Worm (Caenorhabditis elegans) whole organism, L2 larva: Measurements from ENCODE around the gene Y54G2A.48.

Experiments
- C34F6.9 ChIP-seq: fragments of 150-350 bp; optimal IDR thresholded peaks from 2 replicates; lab custom pipeline; 2014; ENCODE audit warnings: missing biosample characterization, missing genetic modification characterization
- R02D3.7 ChIP-seq: fragments of 150-350 bp; optimal IDR thresholded peaks from 2 replicates; lab custom pipeline; 2014; ENCODE audit warnings: missing biosample characterization, missing genetic modification characterization
- Y55F3AM.14 ChIP-seq: fragments of 200-800 bp; sonication (Bioruptor generic); optimal IDR thresholded peaks from 2 replicates; lab custom pipeline; 2018; ENCODE audit warnings: mild to moderate bottlenecking, missing genetic modification characterization, missing compliant biosample characterization
- ZK546.5 ChIP-seq: sonication (generic microtip); optimal IDR thresholded peaks from 2 replicates; lab custom pipeline; 2017; ENCODE audit warnings: missing biosample characterization, missing genetic modification characterization
- alr-1 ChIP-seq: fragments of 150-350 bp; optimal IDR thresholded peaks from 2 replicates; lab custom pipeline; 2014; ENCODE audit warnings: missing biosample characterization, missing genetic modification characterization
- ama-1 ChIP-seq: fragments of 150-350 bp; optimal IDR thresholded peaks from 2 replicates; lab custom pipeline; 2018; ENCODE audit warnings: inconsistent platforms
- ceh-16 ChIP-seq: fragments of 150-350 bp; optimal IDR thresholded peaks from 2 replicates; lab custom pipeline; 2014; ENCODE audit warnings: missing biosample characterization, missing genetic modification characterization
- ceh-82 ChIP-seq: fragments of 150-350 bp; optimal IDR thresholded peaks from 2 replicates; lab custom pipeline; 2014; ENCODE audit warnings: missing biosample characterization, missing genetic modification characterization
- crh-2 ChIP-seq: sonication (generic microtip); optimal IDR thresholded peaks from 2 replicates; lab custom pipeline; 2017; ENCODE audit warnings: missing biosample characterization, missing genetic modification characterization
- dmd-4 ChIP-seq: sonication (generic microtip); optimal IDR thresholded peaks from 2 replicates; lab custom pipeline; 2017; ENCODE audit warnings: missing biosample characterization, missing genetic modification characterization
- elt-1 ChIP-seq: fragments of 150-350 bp; optimal IDR thresholded peaks from 2 replicates; lab custom pipeline; 2014; ENCODE audit warnings: missing biosample characterization, missing genetic modification characterization
- elt-3 ChIP-seq: sonication (generic microtip); optimal IDR thresholded peaks from 2 replicates; lab custom pipeline; 2017; ENCODE audit warnings: missing biosample characterization, missing genetic modification characterization
- fos-1 ChIP-seq: fragments of 150-350 bp; optimal IDR thresholded peaks from 2 replicates; lab custom pipeline; 2014; ENCODE audit warnings: missing biosample characterization, missing genetic modification characterization
- lin-13 ChIP-seq: fragments of 150-350 bp; optimal IDR thresholded peaks from 2 replicates; lab custom pipeline; 2014; ENCODE audit warnings: missing biosample characterization, missing genetic modification reagents, missing genetic modification characterization
- lin-39 ChIP-seq: fragments of 150-350 bp; optimal IDR thresholded peaks from 2 replicates; lab custom pipeline; 2014; ENCODE audit warnings: missing biosample characterization, missing genetic modification reagents, missing genetic modification characterization
- mab-5 ChIP-seq: fragments of 150-350 bp; optimal IDR thresholded peaks from 2 replicates; lab custom pipeline; 2014; ENCODE audit warnings: missing biosample characterization, missing genetic modification characterization
- mbf-1 ChIP-seq: sonication (generic microtip); optimal IDR thresholded peaks from 2 replicates; lab custom pipeline; 2017; ENCODE audit warnings: missing biosample characterization, missing genetic modification characterization
- nhr-10 ChIP-seq: sonication (generic microtip); optimal IDR thresholded peaks from 2 replicates; lab custom pipeline; 2017; ENCODE audit warnings: missing biosample characterization, missing genetic modification characterization
- nhr-11 ChIP-seq: fragments of 150-350 bp; optimal IDR thresholded peaks from 2 replicates; lab custom pipeline; 2014; ENCODE audit warnings: missing biosample characterization, missing genetic modification characterization
- nhr-12 ChIP-seq: fragments of 150-350 bp; optimal IDR thresholded peaks from 2 replicates; lab custom pipeline; 2014; ENCODE audit warnings: missing biosample characterization, missing genetic modification characterization
- nhr-21 ChIP-seq: fragments of 150-350 bp; optimal IDR thresholded peaks from 2 replicates; lab custom pipeline; 2014; ENCODE audit warnings: missing biosample characterization, missing genetic modification characterization
- nhr-25 ChIP-seq: fragments of 150-350 bp; sonication (generic microtip); optimal IDR thresholded peaks from 3 replicates; lab custom pipeline; 2014; ENCODE audit warnings: missing biosample characterization, missing genetic modification characterization
- nhr-6 ChIP-seq: fragments of 150-350 bp; optimal IDR thresholded peaks from 2 replicates; lab custom pipeline; 2014; ENCODE audit warnings: missing biosample characterization, missing genetic modification characterization
- nhr-77 ChIP-seq: fragments of 150-350 bp; optimal IDR thresholded peaks from 2 replicates; lab custom pipeline; 2014; ENCODE audit warnings: missing biosample characterization, missing genetic modification characterization
- peb-1 ChIP-seq: fragments of 150-350 bp; optimal IDR thresholded peaks from 2 replicates; lab custom pipeline; 2014; ENCODE audit warnings: missing biosample characterization, missing genetic modification characterization
- sem-4 ChIP-seq: fragments of 150-350 bp; optimal IDR thresholded peaks from 2 replicates; lab custom pipeline; 2014; ENCODE audit warnings: missing biosample characterization, missing genetic modification reagents, missing genetic modification characterization
- skn-1 ChIP-seq: sonication (generic microtip); optimal IDR thresholded peaks from 2 replicates; lab custom pipeline; 2017; ENCODE audit warnings: missing biosample characterization, missing genetic modification characterization
- sma-9 ChIP-seq, 2 experiments: fragments of 150-350 bp in 1 of 2; sonication (generic microtip) in 1 of 2; optimal IDR thresholded peaks; 2 replicates each; lab custom pipeline; 2014 to 2016; ENCODE audit warnings: missing genetic modification characterization in 2 of 2, mild to moderate bottlenecking in 1 of 2, missing biosample characterization in 1 of 2, missing compliant biosample characterization in 1 of 2, missing genetic modification reagents in 1 of 2, moderate library complexity in 1 of 2
- unc-55 ChIP-seq: fragments of 150-350 bp; sonication (generic microtip); optimal IDR thresholded peaks from 3 replicates; lab custom pipeline; 2014; ENCODE audit warnings: missing biosample characterization, missing genetic modification reagents, missing genetic modification characterization
- unc-62 ChIP-seq: fragments of 150-350 bp; optimal IDR thresholded peaks from 2 replicates; lab custom pipeline; 2014; ENCODE audit warnings: missing biosample characterization, missing genetic modification reagents, missing genetic modification characterization
- zag-1 ChIP-seq: fragments of 150-350 bp; optimal IDR thresholded peaks from 2 replicates; lab custom pipeline; 2014; ENCODE audit warnings: missing biosample characterization, missing genetic modification characterization
- ztf-1 ChIP-seq: fragments of 200-800 bp; sonication (Bioruptor generic); conservative IDR thresholded peaks from 2 replicates; pipeline ENCODE4 v1.3.6; 2022; ENCODE audit warnings: missing genetic modification characterization, missing compliant biosample characterization
- ztf-11 ChIP-seq: sonication (generic microtip); optimal IDR thresholded peaks from 2 replicates; lab custom pipeline; 2017; ENCODE audit warnings: missing biosample characterization, missing genetic modification characterization
- ztf-4 ChIP-seq: fragments of 150-350 bp; optimal IDR thresholded peaks from 2 replicates; lab custom pipeline; 2014; ENCODE audit warnings: missing biosample characterization, missing genetic modification characterization

Y54G2A.48 gene

DNA sequence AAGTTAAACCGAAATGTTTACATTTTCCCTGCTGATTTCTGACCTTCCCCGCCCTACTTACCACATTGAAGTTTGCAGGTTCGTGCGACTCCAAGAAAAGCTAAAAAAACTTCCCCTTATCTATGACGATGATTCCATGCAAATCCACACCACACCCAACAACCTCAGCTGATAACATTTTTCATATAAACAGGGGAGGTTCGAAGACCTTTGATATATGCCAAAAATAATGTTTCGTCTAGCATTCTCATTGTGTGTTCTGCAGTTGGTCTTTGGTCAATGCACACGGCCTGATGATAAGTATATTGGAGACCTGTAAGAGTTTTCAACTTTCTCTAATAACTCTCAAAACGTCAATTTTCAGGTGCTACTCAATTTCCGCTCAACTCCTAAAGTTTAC lies 21.7 kb upstream of the Y54G2A.48 start:
- TF ChIP-seq peb-1 (tag; lab: Kevin White, UChicago), result no peak
- no peak for TF ChIP-seq elt-1 (tag; lab: Kevin White, UChicago)
- no peak for TF ChIP-seq Y55F3AM.14
- TF ChIP-seq fos-1, result peak; percentile 8
- no peak for TF ChIP-seq nhr-25 (tag; lab: Kevin White, UChicago)
- no peak for TF ChIP-seq ama-1 (lab: Kevin White, UChicago)
- TF ChIP-seq, all 48 proteins: peak for 1

DNA sequence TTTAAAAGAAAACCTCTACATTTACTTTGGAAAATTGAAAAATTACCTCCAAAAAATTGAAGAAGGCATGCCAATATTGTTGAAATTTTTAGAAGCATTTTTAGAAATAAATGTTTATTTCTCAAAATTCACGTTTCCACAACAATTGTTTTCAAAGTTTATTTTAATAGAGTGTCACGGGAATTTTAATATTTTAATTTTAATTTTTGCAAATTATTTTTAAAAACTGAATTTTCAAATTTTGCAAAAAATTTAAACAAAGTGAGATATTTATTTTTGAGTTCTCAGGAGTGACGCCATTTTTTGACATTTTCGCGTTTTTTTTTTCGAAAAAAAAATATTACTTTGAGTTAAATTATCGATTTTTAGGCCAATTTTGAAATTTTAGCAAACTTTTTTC lies 20.7 kb upstream of the Y54G2A.48 start, which contains the start of gene Y54G2A.49:
Gene Y54G2A.49, minus strand, starts transcription at position 101 of the 400 bp plus-strand sequence.
- TF ChIP-seq ztf-1 (GFP tag; lab: Robert Waterston, UW), result no peak
- no peak for TF ChIP-seq Y55F3AM.14
- TF ChIP-seq ZK546.5, result no peak
- no peak for TF ChIP-seq ztf-11 (tag; lab: Kevin White, UChicago)
- TF ChIP-seq sma-9 (GFP tag; optimal IDR thresholded peaks at IDR 0.05; lab: Kevin White, UChicago), result no peak
- TF ChIP-seq sma-9 (tag; optimal IDR thresholded peaks at IDR 0.05; lab: Kevin White, UChicago), result no peak
- no peak for TF ChIP-seq dmd-4 (tag; lab: Kevin White, UChicago)
- no peak for TF ChIP-seq crh-2 (tag; lab: Kevin White, UChicago)
- TF ChIP-seq nhr-6 (tag; lab: Kevin White, UChicago), result no peak
- TF ChIP-seq lin-13, result no peak
- TF ChIP-seq nhr-21 (tag; lab: Kevin White, UChicago), result no peak
- no peak for TF ChIP-seq mbf-1
- no peak for TF ChIP-seq nhr-11 (tag; lab: Kevin White, UChicago)
- no peak for TF ChIP-seq alr-1 (tag; lab: Kevin White, UChicago)
- TF ChIP-seq, all 48 proteins: peak for 0

DNA sequence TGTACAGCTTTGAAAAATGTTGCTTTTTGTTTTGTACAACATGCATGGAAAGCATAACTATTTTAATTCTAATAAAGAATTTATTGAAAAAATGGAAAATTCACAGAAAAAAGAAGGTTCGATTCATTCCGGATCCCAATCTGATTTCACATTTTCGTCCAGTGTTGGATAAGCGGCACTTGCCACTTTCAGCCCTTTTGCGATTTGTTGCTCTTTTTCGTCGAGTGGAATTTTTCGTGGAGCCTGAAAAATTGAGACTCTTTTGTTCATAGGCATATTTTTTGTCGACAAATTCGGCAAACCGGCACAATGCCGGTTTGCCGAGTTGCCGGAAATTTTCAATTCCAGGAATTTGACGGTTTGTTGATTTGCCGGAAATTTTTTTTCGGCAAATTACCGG lies 19.1 kb upstream of the Y54G2A.48 start:
- no peak for TF ChIP-seq ceh-16 (tag; lab: Kevin White, UChicago)
- no peak for TF ChIP-seq ceh-82 (tag; lab: Kevin White, UChicago)
- no peak for TF ChIP-seq elt-3 (tag; lab: Kevin White, UChicago)

DNA sequence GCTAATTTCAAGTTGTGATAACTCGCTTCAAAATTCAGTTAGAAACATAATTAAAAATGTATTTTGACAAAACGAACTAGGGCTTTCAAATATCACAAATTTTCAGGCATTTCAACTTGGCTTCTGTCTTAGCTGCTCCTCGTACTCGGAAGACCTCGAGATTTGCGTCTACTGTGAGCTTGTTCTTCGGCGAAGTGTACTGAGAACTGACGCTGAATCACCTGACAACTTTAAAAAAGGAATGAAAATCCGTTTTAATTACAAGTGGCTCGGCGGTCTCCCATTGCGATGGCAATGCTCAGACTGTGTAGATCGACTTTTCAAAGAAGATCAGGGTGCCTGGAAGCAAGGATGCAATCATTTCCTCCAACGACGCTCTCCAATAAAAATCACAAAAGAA lies 18.1 kb upstream of the Y54G2A.48 start, which contains the start of gene clec-85:
Gene clec-85, plus strand, starts transcription at position 301 of the 400 bp plus-strand sequence.
- TF ChIP-seq ama-1 (lab: Kevin White, UChicago), result no peak
- no peak for TF ChIP-seq lin-39 (tag; lab: Kevin White, UChicago)
- TF ChIP-seq nhr-21 (tag; lab: Kevin White, UChicago), result no peak
- TF ChIP-seq mbf-1, result no peak
- no peak for TF ChIP-seq ztf-4 (tag; lab: Kevin White, UChicago)
- no peak for TF ChIP-seq elt-3 (tag; lab: Kevin White, UChicago)
- TF ChIP-seq Y55F3AM.14, result no peak
- TF ChIP-seq zag-1 (tag; lab: Kevin White, UChicago), result no peak
- no peak for TF ChIP-seq ZK546.5
- TF ChIP-seq nhr-10 (tag; lab: Kevin White, UChicago), result no peak
- TF ChIP-seq sem-4, result no peak
- TF ChIP-seq dmd-4 (tag; lab: Kevin White, UChicago), result no peak
- no peak for TF ChIP-seq ztf-11 (tag; lab: Kevin White, UChicago)
- no peak for TF ChIP-seq unc-55 (GFP tag; lab: Kevin White, UChicago)
- TF ChIP-seq nhr-77, result no peak
- no peak for TF ChIP-seq mab-5 (tag; lab: Kevin White, UChicago)
- TF ChIP-seq, all 48 proteins: peak for 0

DNA sequence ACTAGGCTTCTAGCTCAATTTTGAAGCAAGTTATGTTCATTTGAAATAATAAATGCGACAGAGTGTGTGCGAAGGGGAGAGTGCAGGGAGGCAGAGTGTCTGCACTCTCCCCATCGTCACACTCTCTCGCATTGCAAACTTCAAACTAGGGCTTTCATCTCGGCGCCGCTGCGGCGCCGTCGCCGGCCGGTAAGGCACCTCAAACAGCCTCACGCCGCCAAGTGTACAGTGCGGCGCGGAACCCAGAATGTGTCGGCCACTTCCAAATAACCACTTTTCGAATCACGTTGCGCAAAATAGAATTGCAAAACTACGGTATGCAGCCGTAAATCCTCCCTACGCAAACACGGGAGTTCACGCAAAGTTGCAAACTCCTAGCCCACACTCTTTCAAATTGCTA lies 16.8 kb upstream of the Y54G2A.48 start:
- TF ChIP-seq skn-1 (tag; lab: Kevin White, UChicago), result no peak
- no peak for TF ChIP-seq nhr-6 (tag; lab: Kevin White, UChicago)
- TF ChIP-seq nhr-12 (tag; lab: Kevin White, UChicago), result no peak
- no peak for TF ChIP-seq R02D3.7 (tag; lab: Kevin White, UChicago)
- TF ChIP-seq unc-62 (GFP tag; lab: Kevin White, UChicago), result no peak
- no peak for TF ChIP-seq ztf-11 (tag; lab: Kevin White, UChicago)
- TF ChIP-seq dmd-4 (tag; lab: Kevin White, UChicago), result no peak
- no peak for TF ChIP-seq C34F6.9 (tag; lab: Kevin White, UChicago)
- TF ChIP-seq, all 48 proteins: peak for 0
